Fruit fly (Drosophila melanogaster): ENCODE data around the gene CG5866.

The CG5866 gene

DNA sequence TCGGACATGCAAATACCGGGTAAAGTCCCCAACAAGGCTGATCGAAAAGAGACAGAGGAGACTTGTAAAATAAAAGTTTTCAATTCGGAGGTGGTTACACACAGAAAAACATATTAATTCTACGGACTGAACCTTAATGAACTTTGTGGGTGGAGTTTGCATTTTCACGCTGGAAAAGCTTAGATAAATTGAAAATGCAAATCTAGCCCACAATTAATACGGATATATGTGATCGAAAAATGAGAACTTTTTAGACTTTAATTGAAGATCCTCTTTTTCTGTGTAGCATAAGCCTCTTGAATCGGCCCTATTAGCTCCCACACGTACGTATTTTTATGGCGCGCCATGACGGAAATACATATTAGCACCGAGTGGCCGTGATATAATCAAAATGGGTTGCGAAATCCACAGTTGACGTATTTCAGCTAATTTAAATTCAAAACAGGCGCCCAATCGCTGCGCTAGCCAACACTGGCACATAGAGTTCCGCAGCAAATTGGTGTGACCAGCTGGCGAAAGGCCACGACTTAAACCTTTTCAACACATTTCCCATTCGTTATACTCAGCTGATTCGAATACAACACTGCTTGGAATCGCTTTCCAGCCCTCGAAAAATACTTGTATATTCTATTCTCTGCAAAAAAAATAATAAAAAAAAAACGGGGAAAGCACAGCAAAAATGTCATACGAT lies 30.1 kb upstream of the CG5866 start (continued):
- peak; percentile 93 for TF ChIP-seq sqz (GFP tag; optimal IDR thresholded peaks at IDR 0.05)
- no peak for TF ChIP-seq CG30431 (GFP tag; optimal IDR thresholded peaks at IDR 0.05)
- TF ChIP-seq rib (GFP tag; IDR thresholded peaks at IDR 0.05) = 0 out of 2 replicates have a peak, but pooled peaks have one; percentile 49
- no peak for TF ChIP-seq CG10959 (GFP tag; IDR thresholded peaks at IDR 0.05)
- no peak for TF ChIP-seq en (GFP tag; optimal IDR thresholded peaks at IDR 0.05)
- peak; percentile 91 for TF ChIP-seq vvl (GFP tag; IDR thresholded peaks at IDR 0.05)
- peak; percentile 63 for TF ChIP-seq Sin3A (optimal IDR thresholded peaks at IDR 0.05)
- no peak for TF ChIP-seq inv (GFP tag; IDR thresholded peaks at IDR 0.05; ENCODE audit: partially characterized antibody)
- TF ChIP-seq tgo (GFP tag; IDR thresholded peaks at IDR 0.05) = peak; percentile 71; the same call in 2 of the 3 replicates
- no peak for TF ChIP-seq da (GFP tag; optimal IDR thresholded peaks at IDR 0.05)
- peak; percentile 46 for TF ChIP-seq CG9727 (GFP tag; optimal IDR thresholded peaks at IDR 0.05)
- peak; percentile 17 for TF ChIP-seq CG6813 (GFP tag; optimal IDR thresholded peaks at IDR 0.05)
- peak; percentile 31 for TF ChIP-seq CG30020 (tag; optimal IDR thresholded peaks at IDR 0.05)
- peak; percentile 7 for TF ChIP-seq unpg (GFP tag; optimal IDR thresholded peaks at IDR 0.05)
- TF ChIP-seq psq (GFP tag; optimal IDR thresholded peaks at IDR 0.05) = no peak
- TF ChIP-seq Sox100B (GFP tag; optimal IDR thresholded peaks at IDR 0.05) = peak; percentile 33
- TF ChIP-seq CG13894 (tag; optimal IDR thresholded peaks at IDR 0.05) = peak; percentile 73
- TF ChIP-seq Rfx (GFP tag; IDR thresholded peaks at IDR 0.05) = peak; percentile 70
- TF ChIP-seq sna (GFP tag; IDR thresholded peaks at IDR 0.05; ENCODE audit: partially characterized antibody) = 0 out of 2 replicates have a peak, but pooled peaks have one; percentile 53
- peak; percentile 46; the same call in 1 of the 2 replicates for TF ChIP-seq unc-4 (GFP tag; IDR thresholded peaks at IDR 0.05; ENCODE audit: partially characterized antibody)
- TF ChIP-seq CG18599 (GFP tag; optimal IDR thresholded peaks at IDR 0.05) = peak; percentile 67
- TF ChIP-seq ash1 (GFP tag; optimal IDR thresholded peaks at IDR 0.05) = no peak
- TF ChIP-seq zfh1 (GFP tag; IDR thresholded peaks at IDR 0.05) = peak; percentile 78
- TF ChIP-seq ci (GFP tag; IDR thresholded peaks at IDR 0.05) = peak; percentile 85
- peak; percentile 74 for TF ChIP-seq CG9609 (GFP tag; optimal IDR thresholded peaks at IDR 0.05)
- no peak for TF ChIP-seq Awh (GFP tag; IDR thresholded peaks at IDR 0.05)
- TF ChIP-seq cas (GFP tag; IDR thresholded peaks at IDR 0.05) = no peak
- peak; percentile 71 for TF ChIP-seq CG11504 (tag; optimal IDR thresholded peaks at IDR 0.05)
- TF ChIP-seq CG13424 (tag; optimal IDR thresholded peaks at IDR 0.05) = peak; percentile 61
- peak; percentile 56 for TF ChIP-seq odd (GFP tag; optimal IDR thresholded peaks at IDR 0.05)
- peak; percentile 69 for TF ChIP-seq CoRest (tag; optimal IDR thresholded peaks at IDR 0.05)
- TF ChIP-seq ato (GFP tag; IDR thresholded peaks at IDR 0.05; ENCODE audit: partially characterized antibody) = no peak
- TF ChIP-seq CG16815 (GFP tag; optimal IDR thresholded peaks at IDR 0.05) = no peak
- TF ChIP-seq fru (optimal IDR thresholded peaks at IDR 0.05) = no peak
- no peak; the same call in 1 of the 2 replicates for TF ChIP-seq chm (GFP tag; IDR thresholded peaks at IDR 0.05)
- peak; percentile 66 for TF ChIP-seq luna (GFP tag; optimal IDR thresholded peaks at IDR 0.05)
- TF ChIP-seq CG8359 (GFP tag; optimal IDR thresholded peaks at IDR 0.05; ENCODE audit: borderline replicate concordance) = peak; percentile 9
- TF ChIP-seq Chrac-16 (GFP tag; optimal IDR thresholded peaks at IDR 0.05) = peak; percentile 73
- peak; percentile 23 for TF ChIP-seq HHEX (GFP tag; optimal IDR thresholded peaks at IDR 0.05)
- TF ChIP-seq CG18476 (GFP tag; optimal IDR thresholded peaks at IDR 0.05) = no peak
- TF ChIP-seq CG2129 (GFP tag; IDR thresholded peaks at IDR 0.05; ENCODE audit: partially characterized antibody) = no peak
- peak; percentile 58 for TF ChIP-seq CG3163 (GFP tag; optimal IDR thresholded peaks at IDR 0.05)
- peak; percentile 10 for TF ChIP-seq CG10654 (GFP tag; optimal IDR thresholded peaks at IDR 0.05)
- TF ChIP-seq Hsf (GFP tag; optimal IDR thresholded peaks at IDR 0.05) = peak; percentile 52
- peak; percentile 55 for TF ChIP-seq her (GFP tag; optimal IDR thresholded peaks at IDR 0.05)
- peak; percentile 38 for TF ChIP-seq bigmax (GFP tag; optimal IDR thresholded peaks at IDR 0.05)
- TF ChIP-seq CG6175 (GFP tag; IDR thresholded peaks at IDR 0.05) = no peak
- no peak for TF ChIP-seq eyg (GFP tag; optimal IDR thresholded peaks at IDR 0.05)
- peak; percentile 46; the same call in 1 of the 3 replicates for TF ChIP-seq CG11093 (GFP tag; IDR thresholded peaks at IDR 0.05)
- peak; percentile 65 for TF ChIP-seq Mes4 (GFP tag; optimal IDR thresholded peaks at IDR 0.05)
